Fruit fly (Drosophila melanogaster) whole organism, embryonic: ENCODE measurements around the gene Uck.
A peak's percentile ranks its signal among the peaks of the same experiment; 100 is the strongest.

Experiments
- CG1024 ChIP-seq: fragments of 200-800 bp; sonication (Bioruptor generic); IDR thresholded peaks from 2 replicates; pipeline ENCODE4 v1.3.6; 2022; ENCODE audit warnings: missing biosample characterization, missing genetic modification characterization
- CG10431 ChIP-seq: fragments of 200-800 bp; sonication (Bioruptor generic); optimal IDR thresholded peaks from 3 replicates; lab custom pipeline; 2018; ENCODE audit warnings: missing biosample characterization, mild to moderate bottlenecking, missing genetic modification characterization
- CG10979 ChIP-seq: fragments of 200-800 bp; sonication (Bioruptor generic); optimal IDR thresholded peaks from 2 replicates; lab custom pipeline; 2018; ENCODE audit warnings: missing biosample characterization, mild to moderate bottlenecking, missing genetic modification characterization, moderate library complexity
- CG11504 ChIP-seq: fragments of 200-800 bp; sonication (Bioruptor generic); optimal IDR thresholded peaks from 3 replicates; lab custom pipeline; 2019; ENCODE audit warnings: missing biosample characterization, mild to moderate bottlenecking, missing genetic modification characterization, moderate library complexity
- CG11560 ChIP-seq: fragments of 200-800 bp; sonication (Bioruptor generic); IDR thresholded peaks from 3 replicates; pipeline ENCODE4 v1.3.6; 2022; ENCODE audit warnings: missing biosample characterization, missing genetic modification characterization
- CG12942 ChIP-seq: fragments of 200-800 bp; sonication (Bioruptor generic); optimal IDR thresholded peaks from 3 replicates; lab custom pipeline; 2016; ENCODE audit warnings: missing biosample characterization, missing genetic modification characterization
- CG14667 ChIP-seq: fragments of 200-800 bp; sonication (Bioruptor generic); IDR thresholded peaks from 2 replicates; pipeline ENCODE4 v1.3.6; 2022; ENCODE audit warnings: missing biosample characterization, missing genetic modification characterization
- CG16815 ChIP-seq: fragments of 200-800 bp; sonication (Bioruptor generic); optimal IDR thresholded peaks from 3 replicates; lab custom pipeline; 2017; ENCODE audit warnings: missing biosample characterization, mild to moderate bottlenecking, missing genetic modification characterization
- CG2129 ChIP-seq: fragments of 200-800 bp; sonication (Bioruptor generic); IDR thresholded peaks from 2 replicates; pipeline ENCODE4 v1.3.6; 2022; ENCODE audit warnings: missing biosample characterization, missing genetic modification characterization; ENCODE audit not compliant: partially characterized antibody
- CG2199 ChIP-seq: fragments of 200-800 bp; sonication (Bioruptor generic); IDR thresholded peaks from 3 replicates; pipeline ENCODE4 v1.3.6; 2022; ENCODE audit warnings: missing biosample characterization, missing genetic modification characterization
- CG30403 ChIP-seq: fragments of 200-800 bp; sonication (Bioruptor generic); optimal IDR thresholded peaks from 3 replicates; lab custom pipeline; 2016; ENCODE audit warnings: missing biosample characterization, missing genetic modification characterization
- CG31388 ChIP-seq: fragments of 200-800 bp; sonication (Bioruptor generic); optimal IDR thresholded peaks from 2 replicates; lab custom pipeline; 2016; ENCODE audit warnings: missing biosample characterization, missing genetic modification characterization
- CG3995 ChIP-seq: fragments of 200-800 bp; sonication (Bioruptor generic); optimal IDR thresholded peaks from 3 replicates; lab custom pipeline; 2016; ENCODE audit warnings: missing biosample characterization, missing genetic modification characterization
- CG6175 ChIP-seq: fragments of 200-800 bp; sonication (Bioruptor generic); IDR thresholded peaks from 3 replicates; pipeline ENCODE4 v1.3.6; 2022; ENCODE audit warnings: missing biosample characterization, missing genetic modification characterization
- CG6654 ChIP-seq: fragments of 200-800 bp; sonication (Bioruptor generic); optimal IDR thresholded peaks from 2 replicates; lab custom pipeline; 2017; ENCODE audit warnings: missing biosample characterization, mild to moderate bottlenecking, missing genetic modification characterization
- CG7556 ChIP-seq: fragments of 200-800 bp; sonication (Bioruptor generic); optimal IDR thresholded peaks from 2 replicates; lab custom pipeline; 2017; ENCODE audit warnings: missing biosample characterization, mild to moderate bottlenecking, missing genetic modification characterization
- CG7745 ChIP-seq: fragments of 200-800 bp; sonication (Bioruptor generic); optimal IDR thresholded peaks from 2 replicates; lab custom pipeline; 2018; ENCODE audit warnings: missing biosample characterization, mild to moderate bottlenecking, missing genetic modification characterization, moderate library complexity
- CG8290 ChIP-seq, 3 experiments: fragments of 200-800 bp; sonication (Bioruptor generic); optimal IDR thresholded peaks; 2 replicates each; lab custom pipeline; 2016 to 2019; ENCODE audit warnings: missing biosample characterization in 3 of 3, missing genetic modification characterization in 3 of 3, mild to moderate bottlenecking in 2 of 3, moderate library complexity in 1 of 3
- CG8924 ChIP-seq: fragments of 200-800 bp; optimal IDR thresholded peaks from 3 replicates; lab custom pipeline; 2019; ENCODE audit warnings: missing biosample characterization, mild to moderate bottlenecking, missing genetic modification characterization, moderate library complexity
- CTCF ChIP-seq: fragments of 200-800 bp; sonication (Bioruptor generic); optimal IDR thresholded peaks from 2 replicates; lab custom pipeline; 2017; ENCODE audit warnings: missing biosample characterization, mild to moderate bottlenecking, missing genetic modification characterization, moderate library complexity
- CoRest ChIP-seq: fragments of 200-800 bp; sonication (Bioruptor generic); optimal IDR thresholded peaks from 3 replicates; lab custom pipeline; 2018; ENCODE audit warnings: missing biosample characterization, mild to moderate bottlenecking, missing genetic modification characterization, moderate library complexity
- D19B ChIP-seq: fragments of 200-800 bp; sonication (Bioruptor generic); optimal IDR thresholded peaks from 2 replicates; lab custom pipeline; 2017; ENCODE audit warnings: missing biosample characterization, mild to moderate bottlenecking, missing genetic modification characterization
- Dfd ChIP-seq, 2 experiments: fragments of >200 bp; optimal IDR thresholded peaks; 2 replicates each; lab custom pipeline; 2017; ENCODE audit warnings: missing biosample characterization in 2 of 2, missing genetic modification characterization in 2 of 2
- Dip2 ChIP-seq: fragments of 200-800 bp; sonication (Bioruptor generic); IDR thresholded peaks from 2 replicates; pipeline ENCODE4 v1.3.6; 2022; ENCODE audit warnings: missing biosample characterization, missing genetic modification characterization
- Dp ChIP-seq: fragments of 200-800 bp; sonication (Bioruptor generic); optimal IDR thresholded peaks from 2 replicates; lab custom pipeline; 2018; ENCODE audit warnings: missing biosample characterization, mild to moderate bottlenecking, missing genetic modification characterization, moderate library complexity
- ERR ChIP-seq: fragments of 200-800 bp; sonication (Bioruptor generic); optimal IDR thresholded peaks from 2 replicates; lab custom pipeline; 2016; ENCODE audit warnings: missing biosample characterization, missing genetic modification characterization
- H15 ChIP-seq: fragments of 200-800 bp; sonication (Bioruptor generic); IDR thresholded peaks from 3 replicates; pipeline ENCODE4 v1.3.6; 2022; ENCODE audit warnings: missing biosample characterization, missing genetic modification characterization
- HHEX ChIP-seq: fragments of 200-800 bp; sonication (Bioruptor generic); optimal IDR thresholded peaks from 3 replicates; lab custom pipeline; 2017; ENCODE audit warnings: missing biosample characterization, mild to moderate bottlenecking, missing genetic modification characterization, missing genetic modification reagents
- HLH4C ChIP-seq: fragments of 200-800 bp; sonication (Bioruptor generic); IDR thresholded peaks from 3 replicates; pipeline ENCODE4 v1.3.6; 2022; ENCODE audit warnings: missing biosample characterization, missing genetic modification characterization; ENCODE audit not compliant: partially characterized antibody
- Jarid2 ChIP-seq: fragments of 200-800 bp; sonication (Bioruptor generic); optimal IDR thresholded peaks from 3 replicates; lab custom pipeline; 2017; ENCODE audit warnings: mild to moderate bottlenecking, missing biosample characterization, missing genetic modification reagents, missing genetic modification characterization
- Lim3 ChIP-seq: fragments of 200-800 bp; sonication (Bioruptor generic); IDR thresholded peaks from 2 replicates; pipeline ENCODE4 v1.3.6; 2022; ENCODE audit warnings: missing biosample characterization, missing genetic modification characterization
- Optix ChIP-seq: fragments of 200-800 bp; sonication (Bioruptor generic); IDR thresholded peaks from 3 replicates; pipeline ENCODE4 v1.3.6; 2022; ENCODE audit warnings: missing biosample characterization, missing genetic modification characterization
- Rx ChIP-seq: fragments of 200-800 bp; sonication (Bioruptor generic); IDR thresholded peaks from 2 replicates; pipeline ENCODE4 v1.3.6; 2022; ENCODE audit warnings: missing biosample characterization, missing genetic modification characterization
- ab ChIP-seq: fragments of 200-800 bp; sonication (Bioruptor generic); optimal IDR thresholded peaks from 2 replicates; lab custom pipeline; 2016; ENCODE audit warnings: missing biosample characterization, missing genetic modification characterization
- bigmax ChIP-seq: fragments of 200-800 bp; sonication (Bioruptor generic); optimal IDR thresholded peaks from 2 replicates; lab custom pipeline; 2018; ENCODE audit warnings: missing biosample characterization, mild to moderate bottlenecking, missing genetic modification characterization
- caup ChIP-seq: fragments of 200-800 bp; sonication (Bioruptor generic); optimal IDR thresholded peaks from 3 replicates; lab custom pipeline; 2017; ENCODE audit warnings: missing biosample characterization, mild to moderate bottlenecking, missing genetic modification characterization, moderate library complexity; ENCODE audit not compliant: severe bottlenecking
- corto ChIP-seq: fragments of 200-800 bp; sonication (Bioruptor generic); optimal IDR thresholded peaks from 2 replicates; lab custom pipeline; 2016; ENCODE audit warnings: missing biosample characterization, mild to moderate bottlenecking, missing genetic modification characterization, moderate library complexity
- dati ChIP-seq: fragments of 200-800 bp; sonication (Bioruptor generic); IDR thresholded peaks from 2 replicates; pipeline ENCODE4 v1.3.6; 2022; ENCODE audit warnings: missing biosample characterization, missing genetic modification characterization
- en ChIP-seq: fragments of 200-800 bp; sonication (Bioruptor generic); optimal IDR thresholded peaks from 2 replicates; lab custom pipeline; 2016; ENCODE audit warnings: missing biosample characterization, missing genetic modification characterization
- ftz-f1 ChIP-seq: fragments of 200-800 bp; sonication (Bioruptor generic); optimal IDR thresholded peaks from 2 replicates; lab custom pipeline; 2016; ENCODE audit warnings: missing biosample characterization, missing genetic modification characterization
- gem ChIP-seq: fragments of 200-800 bp; sonication (Bioruptor generic); optimal IDR thresholded peaks from 2 replicates; lab custom pipeline; 2019; ENCODE audit warnings: missing biosample characterization, mild to moderate bottlenecking, missing genetic modification characterization, moderate library complexity
- h ChIP-seq: fragments of >200 bp; optimal IDR thresholded peaks from 2 replicates; lab custom pipeline; 2017
- ham ChIP-seq: fragments of 200-800 bp; sonication (Bioruptor generic); IDR thresholded peaks from 2 replicates; pipeline ENCODE4 v1.3.6; 2022; ENCODE audit warnings: missing biosample characterization, missing genetic modification characterization
- mam ChIP-seq: fragments of 200-800 bp; sonication (Bioruptor generic); optimal IDR thresholded peaks from 3 replicates; lab custom pipeline; 2016; ENCODE audit warnings: missing biosample characterization, missing genetic modification characterization
- sens-2 ChIP-seq: fragments of 200-800 bp; sonication (Bioruptor generic); IDR thresholded peaks from 2 replicates; pipeline ENCODE4 v1.3.6; 2022; ENCODE audit warnings: missing biosample characterization, missing genetic modification characterization
- sqz ChIP-seq: fragments of 200-800 bp; sonication (Bioruptor generic); optimal IDR thresholded peaks from 3 replicates; lab custom pipeline; 2018; ENCODE audit warnings: missing biosample characterization, mild to moderate bottlenecking, missing genetic modification characterization
- sr ChIP-seq: fragments of 200-800 bp; sonication (Bioruptor generic); IDR thresholded peaks from 3 replicates; pipeline ENCODE4 v1.3.6; 2022; ENCODE audit warnings: missing biosample characterization, missing genetic modification characterization
- trh ChIP-seq: fragments of 200-800 bp; sonication (Bioruptor generic); optimal IDR thresholded peaks from 2 replicates; lab custom pipeline; 2016; ENCODE audit warnings: missing biosample characterization, missing genetic modification characterization
- vfl ChIP-seq: fragments of 200-800 bp; sonication (Bioruptor generic); optimal IDR thresholded peaks from 2 replicates; lab custom pipeline; 2016; ENCODE audit warnings: missing biosample characterization, missing genetic modification characterization

Gene Uck

dm6 chr3R:24295556-24296465 is 5.8 kb downstream of the Uck start (continued):
- TF ChIP-seq HHEX (no peak), dati (peak; percentile 39), CG7745 (tag; lab: Kevin White, UChicago) (no peak), CG10431 (GFP tag; lab: Kevin White, UChicago) (no peak), ab (GFP tag; lab: Kevin White, UChicago) (peak; percentile 39), CG8290 (GFP tag; optimal IDR thresholded peaks at IDR 0.05; lab: Kevin White, UChicago) (peak; percentile 56), CG8290 (tag; optimal IDR thresholded peaks at IDR 0.05; lab: Kevin White, UChicago) (peak in 1 of 2 experiments; percentile 95), CG7556 (GFP tag; lab: Kevin White, UChicago) (peak; percentile 78), gem (tag; lab: Kevin White, UChicago) (peak; percentile 87), Jarid2 (GFP tag; lab: Kevin White, UChicago) (no peak), CG10979 (tag; lab: Kevin White, UChicago) (peak; percentile 41), sens-2 (GFP tag; lab: Robert Waterston, UW) (peak; percentile 17; the same call in 1 of the 2 replicates), CG11504 (tag; lab: Kevin White, UChicago) (peak; percentile 82), Lim3 (no peak), CG3995 (GFP tag; lab: Kevin White, UChicago) (no peak), H15 (GFP tag; lab: Robert Waterston, UW) (peak; percentile 68; the same call in 2 of the 3 replicates), CG6654 (GFP tag; lab: Kevin White, UChicago) (peak; percentile 28), sr (GFP tag; lab: Robert Waterston, UW) (no peak), en (GFP tag; lab: Kevin White, UChicago) (peak; percentile 34), CG31388 (GFP tag; lab: Kevin White, UChicago) (peak; percentile 22), CG16815 (GFP tag; lab: Kevin White, UChicago) (peak; percentile 78), ERR (peak; percentile 49), CG11560 (tag; lab: Robert Waterston, UW) (0 out of 3 replicates have a peak, but pooled peaks have one; percentile 52), Dfd (GFP tag; optimal IDR thresholded peaks at IDR 0.05; lab: Kevin White, UChicago) (no peak), CG12942 (peak; percentile 58), D19B (peak; percentile 29), CG6175 (GFP tag; lab: Robert Waterston, UW) (peak; percentile 72; the same call in 2 of the 3 replicates), Optix (GFP tag; lab: Robert Waterston, UW) (peak; percentile 58), caup (GFP tag; lab: Kevin White, UChicago) (peak; percentile 78), mam (GFP tag; lab: Kevin White, UChicago) (peak; percentile 75), trh (GFP tag; lab: Kevin White, UChicago) (peak; percentile 6), sqz (GFP tag; lab: Kevin White, UChicago) (peak; percentile 31), CG30403 (GFP tag; lab: Kevin White, UChicago) (peak; percentile 84), ham (GFP tag; lab: Robert Waterston, UW) (no peak), corto (peak; percentile 97), HLH4C (GFP tag; lab: Robert Waterston, UW) (no peak), CG2129 (no peak), CoRest (tag; lab: Kevin White, UChicago) (peak; percentile 85), CG8924 (tag; lab: Kevin White, UChicago) (peak; percentile 80), bigmax (no peak), ftz-f1 (no peak), CG1024 (GFP tag; lab: Robert Waterston, UW) (no peak), Dip2 (GFP tag; lab: Robert Waterston, UW) (no peak), h (no peak), CTCF (GFP tag; lab: Kevin White, UChicago) (no peak), Rx (peak; percentile 67), vfl (peak; percentile 69), CG14667 (peak; percentile 69), CG2199 (GFP tag; lab: Robert Waterston, UW) (no peak), Dp (no peak)
